Worm (Caenorhabditis elegans): ENCODE measurements around the gene C25E10.12.

C25E10.12 gene

DNA sequence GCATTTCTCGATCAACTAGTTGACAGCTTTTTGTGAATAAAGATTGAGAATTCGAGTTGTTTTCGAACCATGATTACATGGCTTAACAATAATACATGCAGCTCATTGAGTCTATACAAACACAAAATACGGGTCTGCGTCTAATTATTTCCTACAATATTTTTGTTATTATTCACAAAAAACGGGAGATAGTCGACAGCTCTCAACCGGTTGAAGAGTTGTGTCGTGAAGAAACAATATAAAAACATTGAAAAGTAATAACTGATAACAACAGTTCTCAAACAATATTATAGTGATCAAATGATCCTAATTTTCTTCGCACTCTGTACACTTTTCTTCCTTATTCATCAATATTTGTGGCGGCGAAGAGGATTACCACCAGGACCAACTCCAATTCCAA lies 21.2 kb downstream of the C25E10.12 start, which contains the start of gene cyp-33B1:
Gene cyp-33B1, plus strand, starts transcription at position 301 of the 400 bp plus-strand sequence.
- TF ChIP-seq ztf-11 (tag; optimal IDR thresholded peaks at IDR 0.05), result no peak
- no peak for TF ChIP-seq nhr-21 (tag; optimal IDR thresholded peaks at IDR 0.05)
- no peak for TF ChIP-seq nhr-11 (tag; optimal IDR thresholded peaks at IDR 0.05)

DNA sequence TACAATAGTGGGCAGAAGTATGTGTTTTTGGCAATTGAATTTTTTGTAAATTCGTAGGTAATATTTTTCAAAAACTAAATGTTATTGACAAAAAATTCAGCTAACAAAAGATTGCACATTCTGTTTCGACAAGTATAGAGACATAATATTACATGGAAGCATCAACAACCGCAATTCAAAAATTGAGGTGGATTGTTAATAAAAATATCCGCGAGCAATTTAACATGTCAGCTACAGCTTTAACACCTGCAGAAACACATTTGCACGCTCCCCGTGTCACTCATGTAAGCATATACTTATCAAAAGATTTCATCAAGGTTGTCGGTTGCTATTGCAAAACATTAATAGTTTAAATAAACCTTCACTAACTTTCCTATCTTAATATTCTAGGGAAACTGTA lies 26.6 kb downstream of the C25E10.12 start, which contains the start of gene srsx-34:
Gene srsx-34, plus strand, starts transcription at position 301 of the 400 bp plus-strand sequence.
- TF ChIP-seq nhr-6 (tag; optimal IDR thresholded peaks at IDR 0.05) (no peak), nhr-237 (tag; optimal IDR thresholded peaks at IDR 0.05) (no peak), ztf-11 (tag; optimal IDR thresholded peaks at IDR 0.05) (no peak), ama-1 (optimal IDR thresholded peaks at IDR 0.05) (no peak), ztf-4 (tag; optimal IDR thresholded peaks at IDR 0.05) (no peak), fos-1 (tag; optimal IDR thresholded peaks at IDR 0.05) (no peak)

ce11 chrV:9033267-9033666 lies 29.0 kb downstream of the C25E10.12 start, which contains the start of gene C25E10.4:
TSS of gene C25E10.4 (plus strand) at chrV:9033567.
- no peak for TF ChIP-seq lin-39 (tag; optimal IDR thresholded peaks at IDR 0.05)
- TF ChIP-seq R02D3.7 (tag; optimal IDR thresholded peaks at IDR 0.05), result no peak
- TF ChIP-seq nhr-6 (tag; optimal IDR thresholded peaks at IDR 0.05), result no peak
- no peak for TF ChIP-seq Y55F3AM.14 (GFP tag; optimal IDR thresholded peaks at IDR 0.05)
- TF ChIP-seq mdl-1 (tag; optimal IDR thresholded peaks at IDR 0.05), result no peak
- no peak for TF ChIP-seq sem-4 (tag; optimal IDR thresholded peaks at IDR 0.05)
- TF ChIP-seq sma-3 (GFP tag; optimal IDR thresholded peaks at IDR 0.05), result no peak
- no peak for TF ChIP-seq ceh-82 (tag; optimal IDR thresholded peaks at IDR 0.05)
- no peak for TF ChIP-seq dmd-4 (tag; optimal IDR thresholded peaks at IDR 0.05)
- no peak for TF ChIP-seq nhr-11 (tag; optimal IDR thresholded peaks at IDR 0.05)
- no peak for TF ChIP-seq nhr-237 (tag; optimal IDR thresholded peaks at IDR 0.05)
- TF ChIP-seq unc-39 (tag; optimal IDR thresholded peaks at IDR 0.05), result no peak
- TF ChIP-seq nhr-23 (tag; optimal IDR thresholded peaks at IDR 0.05), result no peak
- no peak for TF ChIP-seq nhr-21 (tag; optimal IDR thresholded peaks at IDR 0.05)
- TF ChIP-seq zag-1 (tag; optimal IDR thresholded peaks at IDR 0.05), result no peak
- TF ChIP-seq unc-55 (GFP tag; optimal IDR thresholded peaks at IDR 0.05), result no peak

- TF ChIP-seq R02D3.7 (tag; optimal IDR thresholded peaks at IDR 0.05), result no peak
- TF ChIP-seq nhr-12 (tag; optimal IDR thresholded peaks at IDR 0.05), result no peak
- TF ChIP-seq C34F6.9 (tag; optimal IDR thresholded peaks at IDR 0.05), result no peak
- TF ChIP-seq lin-39 (tag; optimal IDR thresholded peaks at IDR 0.05), result no peak
- TF ChIP-seq mbf-1 (tag; optimal IDR thresholded peaks at IDR 0.05), result no peak
- TF ChIP-seq zag-1 (tag; optimal IDR thresholded peaks at IDR 0.05), result no peak
- no peak for TF ChIP-seq peb-1 (tag; optimal IDR thresholded peaks at IDR 0.05)
- no peak for TF ChIP-seq ama-1 (optimal IDR thresholded peaks at IDR 0.05)
Observed at ce11 chrV:9030248-9030647, 32.0 kb downstream of the C25E10.12 start, which contains the start of gene C25E10.5. TSS of gene C25E10.5 (plus strand) at chrV:9030548.

DNA sequence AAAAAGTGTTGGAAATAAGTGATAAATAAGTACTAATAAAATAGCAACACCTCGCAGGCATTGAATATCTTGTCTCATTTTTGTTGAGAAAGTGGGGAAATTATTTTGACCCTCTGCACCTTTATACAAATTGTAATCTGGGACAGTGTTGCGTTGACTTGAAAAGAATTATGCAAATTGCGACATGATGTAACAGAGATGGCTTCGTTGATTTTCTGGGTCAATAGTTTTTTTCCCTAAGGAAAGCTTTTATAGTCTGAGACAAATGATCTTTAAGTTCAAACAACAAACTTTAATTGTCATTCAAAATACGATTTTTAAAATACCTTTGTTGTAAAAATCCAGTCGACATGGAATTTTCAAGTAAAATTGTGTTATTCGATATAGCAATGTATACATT lies 37.5 kb downstream of the C25E10.12 start, which contains the start of gene bus-1:
Gene bus-1, minus strand, starts transcription at position 101 of the 400 bp plus-strand sequence.
- TF ChIP-seq unc-55 (GFP tag; optimal IDR thresholded peaks at IDR 0.05) (no peak), sma-9 (GFP tag; optimal IDR thresholded peaks at IDR 0.05) (no peak), sma-9 (tag; optimal IDR thresholded peaks at IDR 0.05) (no peak), ztf-11 (tag; optimal IDR thresholded peaks at IDR 0.05) (no peak), gmeb-1 (tag; optimal IDR thresholded peaks at IDR 0.05) (no peak), mab-5 (tag; optimal IDR thresholded peaks at IDR 0.05) (no peak), F13H6.1 (tag; optimal IDR thresholded peaks at IDR 0.05) (no peak), unc-62 (GFP tag; optimal IDR thresholded peaks at IDR 0.05) (no peak)

- TF ChIP-seq elt-3 (tag; optimal IDR thresholded peaks at IDR 0.05) (no peak), fos-1 (tag; optimal IDR thresholded peaks at IDR 0.05) (no peak), R02D3.7 (tag; optimal IDR thresholded peaks at IDR 0.05) (no peak), ceh-16 (tag; optimal IDR thresholded peaks at IDR 0.05) (no peak), nhr-25 (tag; optimal IDR thresholded peaks at IDR 0.05) (no peak), nhr-11 (tag; optimal IDR thresholded peaks at IDR 0.05) (no peak), nhr-77 (tag; optimal IDR thresholded peaks at IDR 0.05) (no peak), F13H6.1 (tag; optimal IDR thresholded peaks at IDR 0.05) (no peak), nhr-6 (tag; optimal IDR thresholded peaks at IDR 0.05) (no peak), sem-4 (tag; optimal IDR thresholded peaks at IDR 0.05) (no peak), lin-11 (tag; optimal IDR thresholded peaks at IDR 0.05) (no peak), unc-39 (tag; optimal IDR thresholded peaks at IDR 0.05) (no peak), peb-1 (tag; optimal IDR thresholded peaks at IDR 0.05) (no peak), crh-2 (tag; optimal IDR thresholded peaks at IDR 0.05) (no peak)
Observed at ce11 chrV:9022078-9022477, 40.2 kb downstream of the C25E10.12 start, which contains the start of gene oac-41. TSS of gene oac-41 (minus strand) at chrV:9022178.
